Worm (Caenorhabditis elegans) whole organism, midembryonic: ENCODE results near the gene nhr-87.
"Not testable (repeated sequence)": the region's sequence is repeated elsewhere in the genome, so short reads cannot be mapped to it uniquely, and the experiment has no call there.

ENCODE experiments used
- T22C8.4 ChIP-seq: fragments of 200-800 bp; sonication (Bioruptor generic); IDR thresholded peaks from 2 replicates; pipeline ENCODE4 v1.3.6; 2022; ENCODE audit warnings: missing genetic modification characterization, missing compliant biosample characterization
- cog-1 ChIP-seq: sonication (generic microtip); optimal IDR thresholded peaks from 2 replicates; lab custom pipeline; 2016; ENCODE audit warnings: missing genetic modification characterization, missing compliant biosample characterization
- flt-1 ChIP-seq: fragments of 200-800 bp; sonication (Bioruptor generic); IDR thresholded peaks from 2 replicates; pipeline ENCODE4 v1.3.6; 2022; ENCODE audit warnings: missing genetic modification characterization, missing compliant biosample characterization
- klf-2 ChIP-seq: fragments of 200-800 bp; sonication (Bioruptor generic); conservative IDR thresholded peaks from 2 replicates; pipeline ENCODE4 v1.3.6; 2022; ENCODE audit warnings: missing genetic modification reagents, missing genetic modification characterization, missing compliant biosample characterization
- med-1 ChIP-seq: sonication (generic microtip); optimal IDR thresholded peaks from 2 replicates; lab custom pipeline; 2017; ENCODE audit warnings: missing genetic modification characterization, mild to moderate bottlenecking, missing compliant biosample characterization, antibody characterized with exemption, missing genetic modification reagents; ENCODE audit not compliant: insufficient read depth
- ref-1 ChIP-seq: fragments of 200-800 bp; sonication (Bioruptor generic); conservative IDR thresholded peaks from 2 replicates; pipeline ENCODE4 v1.3.6; 2022; ENCODE audit warnings: missing genetic modification reagents, missing genetic modification characterization, missing compliant biosample characterization
- tab-1 ChIP-seq: fragments of 200-800 bp; sonication (Bioruptor generic); IDR thresholded peaks from 2 replicates; pipeline ENCODE4 v1.3.6; 2022; ENCODE audit warnings: missing genetic modification characterization, missing compliant biosample characterization
- ztf-23 ChIP-seq: fragments of 200-800 bp; sonication (Bioruptor generic); IDR thresholded peaks from 2 replicates; pipeline ENCODE4 v1.3.6; 2022; ENCODE audit warnings: missing genetic modification reagents, missing genetic modification characterization, missing compliant biosample characterization
- ztf-29 ChIP-seq: fragments of 200-800 bp; sonication (Bioruptor generic); IDR thresholded peaks from 2 replicates; pipeline ENCODE4 v1.3.6; 2022; ENCODE audit warnings: missing genetic modification reagents, missing genetic modification characterization, missing compliant biosample characterization

The nhr-87 gene

DNA sequence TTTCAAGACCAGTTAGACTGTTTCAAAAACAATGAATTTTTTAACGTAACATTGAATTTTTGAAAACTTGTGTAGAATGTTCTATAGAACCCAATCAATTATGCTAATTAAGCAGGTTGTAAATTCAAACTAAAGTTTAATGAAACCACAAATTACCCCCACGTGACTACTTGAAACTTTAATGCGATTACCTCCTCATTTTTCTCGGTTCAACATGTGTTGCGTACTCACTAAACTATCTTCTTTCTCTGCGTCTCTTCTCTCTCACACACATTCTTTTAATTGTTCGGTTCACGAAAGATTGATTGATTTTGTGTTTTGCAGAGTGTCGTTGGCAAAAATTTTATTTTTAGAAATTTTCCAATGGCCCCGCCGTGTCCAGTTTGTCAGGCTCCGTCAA is at the start of gene nhr-87:
nhr-87 (plus strand) TSS at position 318 of the 400 bp plus-strand sequence.
- TF ChIP-seq ref-1 (GFP tag; lab: Robert Waterston, UW) (no peak), med-1 (no peak), T22C8.4 (GFP tag; lab: Robert Waterston, UW) (no peak), cog-1 (tag; lab: Kevin White, UChicago) (no peak), tab-1 (GFP tag; lab: Robert Waterston, UW) (no peak), klf-2 (GFP tag; lab: Robert Waterston, UW) (no peak), flt-1 (GFP tag; lab: Robert Waterston, UW) (no peak), ztf-29 (GFP tag; lab: Robert Waterston, UW) (no peak), ztf-23 (GFP tag; lab: Robert Waterston, UW) (no peak)

DNA sequence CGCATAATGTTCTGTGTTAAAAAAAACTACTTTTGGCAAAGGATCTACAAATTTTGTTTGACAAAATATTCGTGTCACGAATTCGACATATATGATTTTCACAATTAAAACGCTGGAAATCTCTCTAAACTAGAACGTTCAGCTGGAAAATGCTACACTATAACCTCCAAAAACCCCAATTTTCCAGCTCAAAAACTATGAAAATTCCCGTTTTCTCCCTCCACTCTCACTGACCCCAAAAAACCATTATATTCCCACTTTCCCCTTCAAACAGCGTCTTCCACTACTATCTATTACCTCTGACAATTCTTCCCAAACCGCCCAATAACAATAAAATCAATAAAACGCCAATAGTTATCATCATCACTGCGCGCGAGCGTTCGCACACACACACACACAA is 47.1 kb upstream of the nhr-87 start, which contains the start of gene Y41D4B.14:
Y41D4B.14 (plus strand) TSS at position 301 of the 400 bp plus-strand sequence.
- TF ChIP-seq ztf-29 (GFP tag; lab: Robert Waterston, UW) (no peak), tab-1 (GFP tag; lab: Robert Waterston, UW) (no peak), med-1 (no peak), flt-1 (GFP tag; lab: Robert Waterston, UW) (no peak), T22C8.4 (GFP tag; lab: Robert Waterston, UW) (no peak)

DNA sequence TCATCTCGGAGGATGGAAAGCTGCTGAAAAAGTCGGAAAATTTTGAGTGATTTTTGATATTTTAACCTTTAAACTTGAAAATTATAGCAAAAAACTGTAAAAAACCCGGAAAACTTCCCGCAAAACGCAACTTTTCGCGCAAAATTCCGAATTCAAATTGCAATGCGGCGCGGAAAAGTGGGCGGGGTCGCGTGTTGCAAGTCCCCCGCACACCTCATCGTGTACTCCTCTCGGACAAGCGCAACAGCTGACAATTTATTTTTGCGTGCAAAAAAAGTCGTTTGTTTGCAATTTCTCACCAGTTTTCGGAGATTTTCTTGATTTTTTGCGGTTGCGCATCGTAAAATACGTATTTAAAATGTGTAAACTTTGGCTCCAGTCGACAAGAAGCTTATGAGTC is 28.0 kb upstream of the nhr-87 start, which contains the start of gene npp-8:
npp-8 (minus strand) TSS at position 23 of the 400 bp plus-strand sequence.
- TF ChIP-seq ztf-29 (GFP tag; lab: Robert Waterston, UW) (no peak), cog-1 (tag; lab: Kevin White, UChicago) (peak; percentile 73), ztf-23 (GFP tag; lab: Robert Waterston, UW) (peak; percentile 93), klf-2 (GFP tag; lab: Robert Waterston, UW) (peak; percentile 85), ref-1 (GFP tag; lab: Robert Waterston, UW) (peak; percentile 67), med-1 (peak; percentile 79), T22C8.4 (GFP tag; lab: Robert Waterston, UW) (peak; percentile 65; the same call in 1 of the 2 replicates), tab-1 (GFP tag; lab: Robert Waterston, UW) (peak; percentile 81), flt-1 (GFP tag; lab: Robert Waterston, UW) (peak; percentile 90)

DNA sequence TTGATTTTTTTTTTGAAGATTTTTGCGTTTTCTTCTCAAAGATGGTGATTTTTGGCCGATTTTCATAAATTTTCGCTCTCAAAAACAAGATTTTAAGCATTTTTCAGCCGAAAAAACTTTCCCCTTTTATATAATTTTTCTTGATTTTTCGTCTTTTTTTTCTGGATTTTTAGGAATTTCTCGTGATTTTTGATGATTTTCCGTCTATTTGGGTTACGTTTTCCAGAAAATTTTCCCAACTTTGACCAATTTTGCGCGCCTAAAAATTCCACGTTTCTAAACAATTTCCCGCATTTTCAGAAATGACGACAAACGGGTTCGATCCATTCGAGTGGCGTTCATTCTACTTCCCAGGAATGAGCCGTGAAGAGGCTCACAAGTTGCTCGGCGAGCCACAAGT is 26.8 kb upstream of the nhr-87 start, which contains the start of gene ced-2:
ced-2 (plus strand) TSS at position 301 of the 400 bp plus-strand sequence.
- TF ChIP-seq ztf-29 (GFP tag; lab: Robert Waterston, UW) (no peak), flt-1 (GFP tag; lab: Robert Waterston, UW) (no peak), ztf-23 (GFP tag; lab: Robert Waterston, UW) (no peak), cog-1 (tag; lab: Kevin White, UChicago) (no peak), tab-1 (GFP tag; lab: Robert Waterston, UW) (no peak), klf-2 (GFP tag; lab: Robert Waterston, UW) (no peak), ref-1 (GFP tag; lab: Robert Waterston, UW) (no peak), med-1 (no peak), T22C8.4 (GFP tag; lab: Robert Waterston, UW) (no peak)

DNA sequence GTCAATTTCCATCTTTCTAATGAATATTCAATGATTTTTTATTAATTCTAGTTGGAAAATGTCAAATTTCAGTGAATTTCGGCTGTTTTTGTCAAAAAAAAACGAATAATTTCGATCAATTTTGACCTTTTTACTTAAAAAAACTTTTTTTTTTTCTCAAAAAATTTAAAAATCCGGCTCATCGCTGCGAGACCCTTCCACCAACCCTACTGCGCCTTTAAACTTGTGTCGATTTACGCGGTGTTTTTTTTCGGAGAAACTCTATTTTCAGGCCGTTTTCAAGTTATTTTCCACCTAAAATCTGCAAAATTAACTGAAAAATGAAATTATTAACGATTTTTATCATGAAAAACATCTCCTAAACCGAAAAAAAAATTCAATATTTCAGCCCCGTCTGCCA is 23.0 kb upstream of the nhr-87 start:
- TF ChIP-seq T22C8.4 (GFP tag; lab: Robert Waterston, UW) (no peak), flt-1 (GFP tag; lab: Robert Waterston, UW) (no peak), med-1 (no peak), ztf-23 (GFP tag; lab: Robert Waterston, UW) (no peak)

DNA sequence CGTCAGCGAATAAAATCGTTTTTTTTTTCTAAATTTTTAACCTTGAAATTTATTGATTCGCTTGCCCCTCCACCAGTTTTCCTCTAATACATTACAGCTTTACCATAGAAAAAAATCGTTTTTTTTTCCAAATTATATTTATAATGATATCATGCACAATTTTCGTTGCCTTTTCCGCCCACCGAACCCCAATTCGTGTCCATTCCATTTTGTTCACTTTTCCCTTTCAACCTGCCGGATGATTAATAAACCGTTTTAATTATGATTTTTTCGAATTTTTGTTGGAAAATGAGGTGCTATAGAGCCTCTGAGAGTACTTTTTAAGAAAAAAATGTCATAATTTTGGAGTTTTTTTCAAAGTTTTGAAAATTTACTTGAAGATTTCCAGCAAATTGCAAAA is 22.5 kb upstream of the nhr-87 start, which contains the start of gene set-23:
set-23 (plus strand) TSS at position 301 of the 400 bp plus-strand sequence.
- TF ChIP-seq ref-1 (GFP tag; lab: Robert Waterston, UW) = no peak
- no peak for TF ChIP-seq cog-1 (tag; lab: Kevin White, UChicago)
- TF ChIP-seq med-1 = no peak
- no peak for TF ChIP-seq ztf-23 (GFP tag; lab: Robert Waterston, UW)
- no peak for TF ChIP-seq klf-2 (GFP tag; lab: Robert Waterston, UW)

DNA sequence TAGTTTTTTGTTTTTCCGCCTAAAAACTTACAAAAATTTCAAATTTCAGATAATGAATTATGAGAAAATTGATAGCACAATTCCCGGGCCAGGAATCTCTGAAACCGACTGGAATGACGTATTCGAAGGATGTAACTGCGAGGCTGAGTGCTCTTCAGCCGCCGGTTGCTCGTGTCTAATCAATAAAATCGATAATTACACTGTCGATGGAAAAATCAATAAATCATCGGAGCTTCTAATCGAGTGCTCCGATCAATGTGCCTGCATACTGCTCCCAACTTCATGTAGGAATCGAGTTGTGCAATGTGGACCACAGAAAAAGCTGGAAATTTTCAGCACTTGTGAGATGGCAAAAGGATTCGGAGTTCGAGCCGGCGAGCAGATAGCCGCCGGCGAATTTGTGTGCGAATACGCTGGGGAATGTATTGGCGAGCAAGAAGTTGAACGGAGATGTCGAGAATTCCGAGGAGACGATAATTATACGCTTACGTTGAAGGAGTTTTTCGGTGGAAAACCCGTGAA is 20.8 kb upstream of the nhr-87 start:
- TF ChIP-seq T22C8.4 (GFP tag; lab: Robert Waterston, UW) (peak; percentile 81), flt-1 (GFP tag; lab: Robert Waterston, UW) (no peak), ztf-23 (GFP tag; lab: Robert Waterston, UW) (no peak), klf-2 (GFP tag; lab: Robert Waterston, UW) (no peak), tab-1 (GFP tag; lab: Robert Waterston, UW) (no peak), med-1 (no peak), ref-1 (GFP tag; lab: Robert Waterston, UW) (no peak)

DNA sequence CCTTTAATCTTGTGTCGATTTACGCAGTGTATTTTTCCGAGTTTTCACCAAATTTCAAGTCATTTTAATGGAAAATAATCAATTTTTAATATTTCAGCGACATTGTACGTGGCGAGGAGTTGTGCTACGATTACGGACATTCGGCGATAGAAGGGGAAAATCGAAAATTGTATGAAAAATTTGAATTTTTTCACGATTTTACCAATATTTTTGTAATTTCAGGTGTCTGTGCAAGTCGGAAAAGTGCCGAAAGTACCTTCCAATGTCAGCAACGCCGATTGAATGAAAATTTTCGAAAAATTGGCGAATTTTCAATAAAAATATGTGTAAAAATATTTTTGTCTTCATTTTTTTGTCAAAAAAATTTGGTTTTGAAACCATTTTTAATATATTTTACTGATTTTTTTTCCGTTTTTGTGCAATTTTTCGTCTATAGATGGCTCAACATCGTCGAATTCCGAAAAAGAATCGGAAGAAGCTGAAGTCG is 18.5 kb upstream of the nhr-87 start, which contains the start of gene Y41D4B.11:
Y41D4B.11 (plus strand) TSS at position 437 of the 487 bp plus-strand sequence.
- TF ChIP-seq klf-2 (GFP tag; lab: Robert Waterston, UW) (no peak), ztf-29 (GFP tag; lab: Robert Waterston, UW) (no peak), ref-1 (GFP tag; lab: Robert Waterston, UW) (no peak), med-1 (no peak), cog-1 (tag; lab: Kevin White, UChicago) (no peak), flt-1 (GFP tag; lab: Robert Waterston, UW) (no peak), T22C8.4 (GFP tag; lab: Robert Waterston, UW) (no peak), tab-1 (GFP tag; lab: Robert Waterston, UW) (no peak), ztf-23 (GFP tag; lab: Robert Waterston, UW) (no peak)

DNA sequence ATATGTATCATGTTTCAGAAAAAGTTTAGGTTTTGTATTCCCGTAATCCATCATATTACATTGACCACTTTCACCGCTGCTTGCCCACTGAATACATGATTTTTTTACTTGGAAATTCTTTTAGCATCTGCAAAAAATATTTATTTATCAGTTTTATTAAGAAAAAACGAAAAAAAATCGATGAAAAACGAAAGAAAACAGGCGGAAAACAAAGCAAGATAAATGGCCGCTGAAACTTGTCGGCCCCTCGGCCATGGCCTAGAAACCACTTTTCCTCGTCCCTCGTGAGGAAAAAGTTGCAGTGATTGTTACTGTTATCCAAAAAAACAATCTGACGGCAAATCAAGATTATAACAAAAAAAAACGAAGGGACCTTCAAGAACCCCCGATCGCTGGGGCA is 13.9 kb upstream of the nhr-87 start, which contains the start of gene dsl-3:
dsl-3 (plus strand) TSS at position 301 of the 400 bp plus-strand sequence.
- TF ChIP-seq klf-2, flt-1, ref-1 (GFP tag; lab: Robert Waterston, UW): not testable (repeated sequence)
